Fruit fly (Drosophila melanogaster) whole organism, pupa: ENCODE results near the gene Rpt2.

Source experiments
- CG10348 ChIP-seq: fragments of 200-800 bp; sonication (Bioruptor generic); IDR thresholded peaks from 2 replicates; pipeline ENCODE4 v1.3.6; 2022; ENCODE audit warnings: missing biosample characterization, missing genetic modification characterization
- CG12605 ChIP-seq: fragments of 200-800 bp; sonication (Bioruptor generic); IDR thresholded peaks from 2 replicates; pipeline ENCODE4 v1.3.6; 2022; ENCODE audit warnings: missing biosample characterization, missing genetic modification characterization
- CG13204 ChIP-seq: fragments of 200-800 bp; sonication (Bioruptor generic); optimal IDR thresholded peaks from 2 replicates; lab custom pipeline; 2018; ENCODE audit warnings: missing biosample characterization, mild to moderate bottlenecking, missing genetic modification characterization, moderate library complexity
- CG14655 ChIP-seq: fragments of 200-800 bp; sonication (Bioruptor generic); optimal IDR thresholded peaks from 3 replicates; lab custom pipeline; 2017; ENCODE audit warnings: mild to moderate bottlenecking, missing biosample characterization, missing genetic modification reagents, missing genetic modification characterization
- CG15710 ChIP-seq: fragments of 200-800 bp; sonication (Bioruptor generic); optimal IDR thresholded peaks from 2 replicates; lab custom pipeline; 2018; ENCODE audit warnings: missing biosample characterization, mild to moderate bottlenecking, missing genetic modification characterization, moderate library complexity
- CG17806 ChIP-seq: fragments of 200-800 bp; sonication (Bioruptor generic); optimal IDR thresholded peaks from 2 replicates; lab custom pipeline; 2018; ENCODE audit warnings: missing biosample characterization, mild to moderate bottlenecking, missing genetic modification characterization, moderate library complexity
- CG32121 ChIP-seq: fragments of 200-800 bp; sonication (Bioruptor generic); IDR thresholded peaks from 2 replicates; pipeline ENCODE4 v1.3.6; 2022; ENCODE audit warnings: missing biosample characterization, missing genetic modification characterization
- CG34367 ChIP-seq: fragments of 200-800 bp; sonication (Bioruptor generic); optimal IDR thresholded peaks from 2 replicates; lab custom pipeline; 2018; ENCODE audit warnings: missing biosample characterization, mild to moderate bottlenecking, missing genetic modification characterization
- CG4496 ChIP-seq: fragments of 200-800 bp; sonication (Bioruptor generic); IDR thresholded peaks from 3 replicates; pipeline ENCODE4 v1.3.6; 2022; ENCODE audit warnings: missing biosample characterization, missing genetic modification characterization
- CG8159 ChIP-seq: fragments of 200-800 bp; sonication (Bioruptor generic); optimal IDR thresholded peaks from 3 replicates; lab custom pipeline; 2018; ENCODE audit warnings: missing biosample characterization, mild to moderate bottlenecking, missing genetic modification characterization, moderate library complexity
- CG8301 ChIP-seq: fragments of 200-800 bp; sonication (Bioruptor generic); optimal IDR thresholded peaks from 2 replicates; lab custom pipeline; 2018; ENCODE audit warnings: missing biosample characterization, mild to moderate bottlenecking, missing genetic modification characterization
- CG9948 ChIP-seq: fragments of 200-800 bp; sonication (Bioruptor generic); optimal IDR thresholded peaks from 2 replicates; lab custom pipeline; 2018; ENCODE audit warnings: missing biosample characterization, mild to moderate bottlenecking, missing genetic modification characterization, moderate library complexity
- D1 ChIP-seq: fragments of 200-800 bp; sonication (Bioruptor generic); optimal IDR thresholded peaks from 2 replicates; lab custom pipeline; 2018; ENCODE audit warnings: missing biosample characterization, mild to moderate bottlenecking, missing genetic modification characterization, moderate library complexity
- EcR ChIP-seq: fragments of 200-800 bp; sonication (Bioruptor generic); optimal IDR thresholded peaks from 3 replicates; lab custom pipeline; 2019; ENCODE audit warnings: missing biosample characterization, missing genetic modification characterization, mild to moderate bottlenecking, moderate library complexity, missing genetic modification reagents
- Ets98B ChIP-seq: fragments of 200-800 bp; sonication (Bioruptor generic); IDR thresholded peaks from 2 replicates; pipeline ENCODE4 v1.3.6; 2022; ENCODE audit warnings: missing biosample characterization, missing genetic modification characterization
- Pif1A ChIP-seq: fragments of 200-800 bp; sonication (Bioruptor generic); optimal IDR thresholded peaks from 3 replicates; lab custom pipeline; 2016; ENCODE audit warnings: missing biosample characterization, missing genetic modification characterization
- Pif1B ChIP-seq: fragments of 200-800 bp; sonication (Bioruptor generic); optimal IDR thresholded peaks from 3 replicates; lab custom pipeline; 2016; ENCODE audit warnings: missing biosample characterization, missing genetic modification characterization
- Snoo ChIP-seq: fragments of 200-800 bp; sonication (Bioruptor generic); optimal IDR thresholded peaks from 3 replicates; lab custom pipeline; 2017; ENCODE audit warnings: missing biosample characterization, mild to moderate bottlenecking, missing genetic modification characterization, inconsistent platforms
- fd96Ca ChIP-seq: fragments of 200-800 bp; sonication (Bioruptor generic); IDR thresholded peaks from 3 replicates; pipeline ENCODE4 v1.3.6; 2022; ENCODE audit warnings: missing biosample characterization, missing genetic modification characterization
- gl ChIP-seq: fragments of 200-800 bp; sonication (Bioruptor generic); optimal IDR thresholded peaks from 2 replicates; lab custom pipeline; 2018; ENCODE audit warnings: missing biosample characterization, mild to moderate bottlenecking, missing genetic modification characterization
- rn ChIP-seq: fragments of 200-800 bp; sonication (Bioruptor generic); IDR thresholded peaks from 2 replicates; pipeline ENCODE4 v1.3.6; 2022; ENCODE audit warnings: missing biosample characterization, missing genetic modification characterization

Rpt2 gene

DNA sequence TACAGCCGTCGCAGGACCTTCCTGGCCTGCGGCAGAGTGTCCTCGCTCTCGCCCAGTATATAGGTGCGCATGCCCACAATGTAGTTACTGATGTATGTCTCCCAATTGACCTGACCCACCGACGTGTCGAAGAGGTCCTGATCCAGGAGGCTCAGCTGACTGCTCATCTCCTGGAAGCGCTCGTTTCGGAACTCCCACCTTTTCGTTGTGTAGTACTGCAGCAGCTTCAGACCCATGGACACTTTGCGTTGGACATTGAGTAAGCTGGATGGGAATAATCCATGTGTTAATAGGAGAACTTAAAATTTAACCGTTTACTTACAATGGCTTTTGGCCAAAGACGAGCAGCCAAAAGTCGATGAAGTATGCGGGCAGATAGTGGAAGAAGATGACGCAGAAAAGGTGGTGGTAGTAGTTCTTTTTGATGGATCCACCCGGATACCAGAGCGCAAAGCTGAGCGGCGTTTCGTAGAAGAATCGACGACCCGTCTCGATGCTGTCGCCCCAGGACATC, 12.5 kb upstream of the Rpt2 start:
- no peak for TF ChIP-seq CG17806 (tag; lab: Kevin White, UChicago)
- no peak for TF ChIP-seq CG12605
- TF ChIP-seq Pif1A = no peak
- TF ChIP-seq EcR (GFP tag; lab: Kevin White, UChicago) = no peak
- TF ChIP-seq CG14655 (GFP tag; lab: Kevin White, UChicago) = no peak
- TF ChIP-seq Snoo = no peak
- no peak for TF ChIP-seq CG13204
- TF ChIP-seq CG8301 = no peak
- TF ChIP-seq, all 21 proteins: peak for 0

DNA sequence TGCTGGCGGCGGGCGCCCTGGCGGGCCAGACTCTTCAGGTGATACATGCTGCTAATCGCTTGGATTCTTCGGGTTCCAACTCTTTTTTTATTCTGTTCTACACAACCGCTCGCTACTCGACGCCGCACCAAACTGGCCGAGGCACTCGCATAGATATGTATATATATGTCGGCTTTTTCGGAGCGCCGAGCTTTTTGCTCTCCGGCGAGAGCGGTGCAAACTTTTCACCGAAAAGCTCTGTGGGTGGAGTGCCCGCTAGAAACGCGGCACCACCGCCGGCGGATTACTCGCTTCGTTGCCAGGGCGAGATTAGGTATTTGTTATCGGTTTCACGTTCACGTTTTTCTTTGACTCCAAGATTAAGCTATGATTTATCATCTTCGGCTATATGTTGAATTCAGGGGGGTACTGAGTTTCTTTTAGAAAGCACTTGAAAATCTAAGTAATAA, 11.6 kb upstream of the Rpt2 start, which contains the start of gene Gdh:
TSS of gene Gdh (minus strand) at position 137 of the 449 bp plus-strand sequence.
- TF ChIP-seq Pif1B (GFP tag; lab: Kevin White, UChicago) (no peak), CG34367 (tag; lab: Kevin White, UChicago) (no peak), CG14655 (GFP tag; lab: Kevin White, UChicago) (no peak), D1 (tag; lab: Kevin White, UChicago) (no peak), CG32121 (peak; percentile 20; the same call in 1 of the 2 replicates), CG4496 (GFP tag; lab: Robert Waterston, UW) (peak; percentile 72; the same call in 2 of the 3 replicates), CG8159 (tag; lab: Kevin White, UChicago) (no peak), EcR (GFP tag; lab: Kevin White, UChicago) (peak; percentile 23), CG13204 (peak; percentile 34), CG15710 (tag; lab: Kevin White, UChicago) (no peak), gl (no peak), CG9948 (tag; lab: Kevin White, UChicago) (no peak), CG17806 (tag; lab: Kevin White, UChicago) (no peak), Ets98B (GFP tag; lab: Robert Waterston, UW) (peak; percentile 60; the same call in 1 of the 2 replicates), rn (GFP tag; lab: Robert Waterston, UW) (no peak), Snoo (peak; percentile 39), CG8301 (no peak), CG10348 (GFP tag; lab: Robert Waterston, UW) (no peak), fd96Ca (GFP tag; lab: Robert Waterston, UW) (peak; percentile 19; the same call in 1 of the 3 replicates), Pif1A (peak; percentile 12), CG12605 (peak; percentile 57; the same call in 1 of the 2 replicates)

DNA sequence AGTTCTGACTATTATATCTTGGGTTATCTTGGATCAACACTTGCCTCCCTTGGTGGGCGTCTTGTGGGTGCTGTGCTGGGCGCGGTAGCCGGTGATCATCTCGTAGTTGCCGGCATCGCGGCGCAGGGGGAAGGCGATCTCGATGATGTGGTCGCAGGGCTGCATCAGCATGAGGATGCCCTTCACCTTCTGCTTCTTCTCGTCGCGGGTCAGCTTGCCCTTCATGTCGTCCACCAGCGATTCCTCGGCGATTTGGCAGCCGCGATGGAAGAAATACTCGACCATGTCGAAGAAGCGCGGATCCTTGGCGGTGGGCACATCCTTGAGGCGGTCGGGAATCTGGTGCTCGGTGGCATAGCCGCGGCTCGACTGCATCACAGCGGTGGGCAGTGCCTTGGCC, 11.2 kb upstream of the Rpt2 start:
- TF ChIP-seq CG4496 (GFP tag; lab: Robert Waterston, UW) (no peak), CG32121 (no peak), CG10348 (GFP tag; lab: Robert Waterston, UW) (0 out of 2 replicates have a peak, but pooled peaks have one; percentile 7)

DNA sequence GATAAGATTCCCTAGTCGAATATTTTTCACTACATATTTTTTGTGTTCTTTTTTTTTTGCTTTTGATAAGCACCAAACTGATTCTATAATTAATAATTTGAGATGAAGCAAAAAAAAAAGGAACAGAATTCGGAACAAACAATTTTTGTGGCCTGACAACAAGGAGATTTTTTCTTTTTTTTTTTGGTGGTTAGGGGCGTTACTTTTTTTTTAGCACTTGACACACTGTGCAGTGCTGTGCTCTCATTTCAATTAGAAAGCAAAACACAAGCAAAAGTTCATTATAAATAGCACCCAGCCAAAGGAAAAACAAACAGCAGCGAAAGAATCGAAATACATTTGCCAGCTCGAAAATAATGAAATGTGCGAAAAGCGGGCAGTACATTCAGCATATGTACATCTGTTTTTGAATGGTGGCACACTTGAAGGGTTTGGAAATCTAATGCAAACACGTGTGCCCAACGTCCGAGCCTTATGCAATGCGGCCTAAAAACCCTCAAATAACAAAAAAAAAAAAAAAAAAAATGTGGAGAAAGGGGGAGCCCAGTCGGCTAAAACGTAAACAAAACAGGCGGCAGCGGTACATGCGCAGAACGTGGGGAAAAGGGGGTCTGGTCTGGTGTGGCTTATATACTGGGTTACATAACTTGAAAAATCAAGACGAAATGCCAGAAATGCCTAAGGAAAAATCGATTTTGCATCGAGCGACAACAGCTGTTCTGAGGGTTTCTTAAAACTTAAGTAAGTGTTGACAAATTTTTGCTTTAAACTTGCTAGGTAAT, 10.5 kb upstream of the Rpt2 start:
- no peak for TF ChIP-seq CG13204
- TF ChIP-seq fd96Ca (GFP tag; lab: Robert Waterston, UW) = no peak
- no peak for TF ChIP-seq Snoo
- TF ChIP-seq CG4496 (GFP tag; lab: Robert Waterston, UW) = peak; percentile 60; the same call in 2 of the 3 replicates
- peak; percentile 49 for TF ChIP-seq CG32121
- no peak for TF ChIP-seq CG8159 (tag; lab: Kevin White, UChicago)
- no peak for TF ChIP-seq CG34367 (tag; lab: Kevin White, UChicago)
- TF ChIP-seq Ets98B (GFP tag; lab: Robert Waterston, UW) = peak; percentile 50
- no peak for TF ChIP-seq CG10348 (GFP tag; lab: Robert Waterston, UW)
- no peak for TF ChIP-seq Pif1B (GFP tag; lab: Kevin White, UChicago)
- TF ChIP-seq EcR (GFP tag; lab: Kevin White, UChicago) = no peak
- TF ChIP-seq CG12605 = no peak; the same call in 1 of the 2 replicates
- TF ChIP-seq rn (GFP tag; lab: Robert Waterston, UW) = no peak
- TF ChIP-seq Pif1A = no peak
- peak; percentile 8 for TF ChIP-seq CG9948 (tag; lab: Kevin White, UChicago)
- peak; percentile 35 for TF ChIP-seq CG14655 (GFP tag; lab: Kevin White, UChicago)
- TF ChIP-seq CG17806 (tag; lab: Kevin White, UChicago) = no peak
- TF ChIP-seq gl = no peak
- no peak for TF ChIP-seq CG15710 (tag; lab: Kevin White, UChicago)
- peak; percentile 31 for TF ChIP-seq CG8301
- TF ChIP-seq D1 (tag; lab: Kevin White, UChicago) = no peak

DNA sequence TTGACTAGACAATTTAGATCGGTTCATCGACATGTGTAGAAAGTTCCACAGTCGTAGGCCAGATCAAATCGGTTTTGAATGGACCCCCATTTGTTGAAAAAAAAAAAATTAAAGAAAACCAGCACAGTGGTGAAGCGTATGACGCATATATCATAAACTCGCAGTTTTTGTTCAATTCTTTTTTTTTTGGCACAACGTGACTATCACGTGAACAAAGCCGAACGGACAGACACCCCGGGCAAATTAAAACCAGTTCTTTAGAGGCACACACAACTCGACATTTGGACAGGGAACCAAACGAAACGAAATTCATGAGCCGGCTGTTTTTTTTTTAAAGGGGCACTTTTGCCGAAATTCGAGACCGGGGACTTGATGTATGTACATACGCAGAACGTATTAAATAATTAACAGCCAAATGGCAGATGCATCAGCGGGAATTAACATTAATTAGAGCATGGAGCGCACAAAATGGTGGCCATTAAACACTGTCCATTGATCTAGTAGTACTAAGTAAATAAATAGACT, 9.5 kb upstream of the Rpt2 start:
- no peak; the same call in 1 of the 2 replicates for TF ChIP-seq Ets98B (GFP tag; lab: Robert Waterston, UW)
- TF ChIP-seq EcR (GFP tag; lab: Kevin White, UChicago) = no peak
- no peak for TF ChIP-seq CG10348 (GFP tag; lab: Robert Waterston, UW)
- no peak for TF ChIP-seq CG32121
- TF ChIP-seq CG9948 (tag; lab: Kevin White, UChicago) = no peak
- TF ChIP-seq CG8159 (tag; lab: Kevin White, UChicago) = no peak
- TF ChIP-seq gl = no peak
- TF ChIP-seq CG13204 = no peak
- TF ChIP-seq Pif1B (GFP tag; lab: Kevin White, UChicago) = no peak
- no peak for TF ChIP-seq fd96Ca (GFP tag; lab: Robert Waterston, UW)
- no peak for TF ChIP-seq Pif1A
- no peak for TF ChIP-seq Snoo
- TF ChIP-seq CG34367 (tag; lab: Kevin White, UChicago) = no peak
- TF ChIP-seq CG4496 (GFP tag; lab: Robert Waterston, UW) = no peak
